Fruit fly (Drosophila melanogaster) whole organism, pupa: ENCODE data around the gene CG16717.

Experiments
- CG10348 ChIP-seq: fragments of 200-800 bp; sonication (Bioruptor generic); IDR thresholded peaks from 2 replicates; pipeline ENCODE4 v1.3.6; 2022; ENCODE audit warnings: missing biosample characterization, missing genetic modification characterization
- CG12605 ChIP-seq: fragments of 200-800 bp; sonication (Bioruptor generic); IDR thresholded peaks from 2 replicates; pipeline ENCODE4 v1.3.6; 2022; ENCODE audit warnings: missing biosample characterization, missing genetic modification characterization
- CG13204 ChIP-seq: fragments of 200-800 bp; sonication (Bioruptor generic); optimal IDR thresholded peaks from 2 replicates; lab custom pipeline; 2018; ENCODE audit warnings: missing biosample characterization, mild to moderate bottlenecking, missing genetic modification characterization, moderate library complexity
- CG14655 ChIP-seq: fragments of 200-800 bp; sonication (Bioruptor generic); optimal IDR thresholded peaks from 3 replicates; lab custom pipeline; 2017; ENCODE audit warnings: mild to moderate bottlenecking, missing biosample characterization, missing genetic modification reagents, missing genetic modification characterization
- CG15710 ChIP-seq: fragments of 200-800 bp; sonication (Bioruptor generic); optimal IDR thresholded peaks from 2 replicates; lab custom pipeline; 2018; ENCODE audit warnings: missing biosample characterization, mild to moderate bottlenecking, missing genetic modification characterization, moderate library complexity
- CG17806 ChIP-seq: fragments of 200-800 bp; sonication (Bioruptor generic); optimal IDR thresholded peaks from 2 replicates; lab custom pipeline; 2018; ENCODE audit warnings: missing biosample characterization, mild to moderate bottlenecking, missing genetic modification characterization, moderate library complexity
- CG32121 ChIP-seq: fragments of 200-800 bp; sonication (Bioruptor generic); IDR thresholded peaks from 2 replicates; pipeline ENCODE4 v1.3.6; 2022; ENCODE audit warnings: missing biosample characterization, missing genetic modification characterization
- CG34367 ChIP-seq: fragments of 200-800 bp; sonication (Bioruptor generic); optimal IDR thresholded peaks from 2 replicates; lab custom pipeline; 2018; ENCODE audit warnings: missing biosample characterization, mild to moderate bottlenecking, missing genetic modification characterization
- CG4496 ChIP-seq: fragments of 200-800 bp; sonication (Bioruptor generic); IDR thresholded peaks from 3 replicates; pipeline ENCODE4 v1.3.6; 2022; ENCODE audit warnings: missing biosample characterization, missing genetic modification characterization
- CG8159 ChIP-seq: fragments of 200-800 bp; sonication (Bioruptor generic); optimal IDR thresholded peaks from 3 replicates; lab custom pipeline; 2018; ENCODE audit warnings: missing biosample characterization, mild to moderate bottlenecking, missing genetic modification characterization, moderate library complexity
- CG8301 ChIP-seq: fragments of 200-800 bp; sonication (Bioruptor generic); optimal IDR thresholded peaks from 2 replicates; lab custom pipeline; 2018; ENCODE audit warnings: missing biosample characterization, mild to moderate bottlenecking, missing genetic modification characterization
- CG9948 ChIP-seq: fragments of 200-800 bp; sonication (Bioruptor generic); optimal IDR thresholded peaks from 2 replicates; lab custom pipeline; 2018; ENCODE audit warnings: missing biosample characterization, mild to moderate bottlenecking, missing genetic modification characterization, moderate library complexity
- D1 ChIP-seq: fragments of 200-800 bp; sonication (Bioruptor generic); optimal IDR thresholded peaks from 2 replicates; lab custom pipeline; 2018; ENCODE audit warnings: missing biosample characterization, mild to moderate bottlenecking, missing genetic modification characterization, moderate library complexity
- EcR ChIP-seq: fragments of 200-800 bp; sonication (Bioruptor generic); optimal IDR thresholded peaks from 3 replicates; lab custom pipeline; 2019; ENCODE audit warnings: missing biosample characterization, missing genetic modification characterization, mild to moderate bottlenecking, moderate library complexity, missing genetic modification reagents
- Ets98B ChIP-seq: fragments of 200-800 bp; sonication (Bioruptor generic); IDR thresholded peaks from 2 replicates; pipeline ENCODE4 v1.3.6; 2022; ENCODE audit warnings: missing biosample characterization, missing genetic modification characterization
- Pif1A ChIP-seq: fragments of 200-800 bp; sonication (Bioruptor generic); optimal IDR thresholded peaks from 3 replicates; lab custom pipeline; 2016; ENCODE audit warnings: missing biosample characterization, missing genetic modification characterization
- Pif1B ChIP-seq: fragments of 200-800 bp; sonication (Bioruptor generic); optimal IDR thresholded peaks from 3 replicates; lab custom pipeline; 2016; ENCODE audit warnings: missing biosample characterization, missing genetic modification characterization
- Snoo ChIP-seq: fragments of 200-800 bp; sonication (Bioruptor generic); optimal IDR thresholded peaks from 3 replicates; lab custom pipeline; 2017; ENCODE audit warnings: missing biosample characterization, mild to moderate bottlenecking, missing genetic modification characterization, inconsistent platforms
- fd96Ca ChIP-seq: fragments of 200-800 bp; sonication (Bioruptor generic); IDR thresholded peaks from 3 replicates; pipeline ENCODE4 v1.3.6; 2022; ENCODE audit warnings: missing biosample characterization, missing genetic modification characterization
- gl ChIP-seq: fragments of 200-800 bp; sonication (Bioruptor generic); optimal IDR thresholded peaks from 2 replicates; lab custom pipeline; 2018; ENCODE audit warnings: missing biosample characterization, mild to moderate bottlenecking, missing genetic modification characterization
- rn ChIP-seq: fragments of 200-800 bp; sonication (Bioruptor generic); IDR thresholded peaks from 2 replicates; pipeline ENCODE4 v1.3.6; 2022; ENCODE audit warnings: missing biosample characterization, missing genetic modification characterization

Gene CG16717

dm6 chr3L:9692234-9692891 is 13.4 kb downstream of the CG16717 start:
- no peak for TF ChIP-seq Snoo
- no peak for TF ChIP-seq CG8159 (tag; lab: Kevin White, UChicago)
- TF ChIP-seq CG12605 (GFP tag; lab: Robert Waterston, UW): peak; percentile 32; the same call in 1 of the 2 replicates
- TF ChIP-seq CG8301: no peak
- peak; percentile 54; the same call in 1 of the 2 replicates for TF ChIP-seq Ets98B
- no peak for TF ChIP-seq CG14655 (GFP tag; lab: Kevin White, UChicago)
- peak; percentile 80 for TF ChIP-seq EcR
- TF ChIP-seq CG10348: no peak
- TF ChIP-seq, all 21 proteins: peak for 3

DNA sequence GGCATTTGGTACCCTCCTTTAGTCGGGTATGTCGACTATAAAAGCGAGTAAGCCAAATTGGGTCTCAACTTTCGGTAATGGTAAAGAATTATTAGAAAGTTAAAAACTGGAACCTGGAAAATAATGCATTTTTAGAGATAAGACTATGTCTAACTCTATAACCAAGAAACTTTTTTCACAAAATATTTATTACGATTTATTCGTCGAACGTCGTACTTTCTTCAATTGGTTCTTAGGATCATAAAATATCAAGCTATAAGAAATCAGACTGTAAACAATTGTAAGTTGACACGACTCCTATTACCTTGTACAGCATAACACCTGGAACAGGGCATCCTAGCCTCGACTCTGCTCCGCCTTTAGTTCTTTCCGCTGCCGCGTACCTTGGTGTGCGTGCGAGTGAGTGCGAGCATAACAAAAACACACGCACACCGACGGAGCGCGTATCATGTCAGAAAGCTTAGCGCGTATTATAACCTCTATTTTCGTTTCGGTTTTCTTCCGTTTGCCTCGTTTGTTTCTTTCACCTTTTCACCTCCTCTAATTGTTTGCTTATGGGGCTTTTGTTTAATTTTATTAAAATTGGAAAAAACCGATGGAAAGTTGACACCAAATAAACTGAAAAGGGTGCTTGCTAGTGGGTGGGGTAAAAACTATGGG is 14.0 kb downstream of the CG16717 start:
- TF ChIP-seq rn (GFP tag; lab: Robert Waterston, UW) (peak; percentile 56; the same call in 1 of the 2 replicates), Pif1A (GFP tag; lab: Kevin White, UChicago) (peak; percentile 93), D1 (tag; lab: Kevin White, UChicago) (peak; percentile 84), EcR (no peak), CG4496 (GFP tag; lab: Robert Waterston, UW) (peak; percentile 82), CG10348 (peak; percentile 56; the same call in 1 of the 2 replicates), CG32121 (GFP tag; lab: Robert Waterston, UW) (peak; percentile 73), CG12605 (GFP tag; lab: Robert Waterston, UW) (no peak), CG17806 (tag; lab: Kevin White, UChicago) (peak; percentile 83), Ets98B (peak; percentile 39; the same call in 1 of the 2 replicates), CG9948 (peak; percentile 92), CG34367 (peak; percentile 86), Pif1B (peak; percentile 89), CG13204 (peak; percentile 66), Snoo (peak; percentile 93), gl (peak; percentile 69), CG8301 (peak; percentile 94), CG8159 (tag; lab: Kevin White, UChicago) (peak; percentile 95), CG14655 (GFP tag; lab: Kevin White, UChicago) (peak; percentile 97), fd96Ca (GFP tag; lab: Robert Waterston, UW) (peak; percentile 87; the same call in 2 of the 3 replicates), CG15710 (tag; lab: Kevin White, UChicago) (peak; percentile 92)

- peak; percentile 27; the same call in 1 of the 2 replicates for TF ChIP-seq CG32121 (GFP tag; lab: Robert Waterston, UW)
- no peak for TF ChIP-seq rn (GFP tag; lab: Robert Waterston, UW)
- no peak for TF ChIP-seq CG8159 (tag; lab: Kevin White, UChicago)
- TF ChIP-seq D1 (tag; lab: Kevin White, UChicago): no peak
- peak; percentile 63; the same call in 1 of the 3 replicates for TF ChIP-seq CG4496 (GFP tag; lab: Robert Waterston, UW)
Measured at dm6 chr3L:9693552-9694133, 14.6 kb downstream of the CG16717 start.

dm6 chr3L:9694169-9694866 is 15.3 kb downstream of the CG16717 start:
- TF ChIP-seq CG4496 (GFP tag; lab: Robert Waterston, UW) (peak; percentile 48; the same call in 1 of the 3 replicates), CG12605 (GFP tag; lab: Robert Waterston, UW) (peak; percentile 40; the same call in 1 of the 2 replicates), Ets98B (peak; percentile 27; the same call in 1 of the 2 replicates), CG9948 (no peak), CG14655 (GFP tag; lab: Kevin White, UChicago) (no peak), CG32121 (GFP tag; lab: Robert Waterston, UW) (no peak), Snoo (no peak)
- TF ChIP-seq, all 21 proteins: peak for 3

DNA sequence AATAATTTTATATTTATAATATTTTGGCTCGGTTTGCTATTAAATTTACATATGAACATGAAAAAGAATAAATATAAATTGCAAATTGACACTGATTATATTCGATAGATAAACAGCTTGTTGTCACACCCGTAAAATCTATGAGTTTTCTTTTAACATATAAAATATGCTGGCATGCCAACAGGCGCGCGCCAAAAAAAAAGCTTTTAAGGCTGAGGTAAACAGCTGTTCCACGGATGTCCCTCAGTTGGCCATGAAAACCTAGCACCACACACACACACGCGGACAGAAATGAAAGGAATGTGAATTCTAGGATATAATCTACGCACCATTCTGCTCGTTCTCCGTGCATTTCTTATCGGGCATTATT is 15.9 kb downstream of the CG16717 start:
- TF ChIP-seq CG32121 (GFP tag; lab: Robert Waterston, UW) (no peak), CG14655 (GFP tag; lab: Kevin White, UChicago) (no peak), gl (no peak), CG15710 (tag; lab: Kevin White, UChicago) (no peak), Snoo (no peak), D1 (tag; lab: Kevin White, UChicago) (no peak), Pif1A (GFP tag; lab: Kevin White, UChicago) (no peak), CG17806 (tag; lab: Kevin White, UChicago) (no peak), fd96Ca (GFP tag; lab: Robert Waterston, UW) (no peak), CG10348 (no peak), CG12605 (GFP tag; lab: Robert Waterston, UW) (no peak), CG34367 (no peak), CG8301 (no peak), Ets98B (no peak), rn (GFP tag; lab: Robert Waterston, UW) (no peak), CG9948 (no peak), Pif1B (no peak)
